Worm (Caenorhabditis elegans): ENCODE measurements around the gene eat-17.
A peak's percentile ranks its signal among the peaks of the same experiment; 100 is the strongest.

The eat-17 gene

ce11 chrX:16381908-16382307 lies 34.7 kb downstream of the eat-17 start:
- no peak for TF ChIP-seq zip-4 (GFP tag; optimal IDR thresholded peaks at IDR 0.05)
- no peak for TF ChIP-seq hlh-17 (GFP tag; optimal IDR thresholded peaks at IDR 0.05; ENCODE audit: borderline replicate concordance)
- TF ChIP-seq efl-1 (optimal IDR thresholded peaks at IDR 0.05): no peak
- TF ChIP-seq efl-1 (GFP tag; optimal IDR thresholded peaks at IDR 0.05 in 1 of 2): no peak
- TF ChIP-seq nhr-85 (tag): no peak
- no peak for TF ChIP-seq elt-3 (tag; optimal IDR thresholded peaks at IDR 0.05)
- no peak for TF ChIP-seq nhr-71 (tag; optimal IDR thresholded peaks at IDR 0.05)
- TF ChIP-seq nhr-28 (tag; optimal IDR thresholded peaks at IDR 0.05): no peak
- TF ChIP-seq vab-15 (tag; optimal IDR thresholded peaks at IDR 0.05): no peak
- TF ChIP-seq nhr-77 (tag; optimal IDR thresholded peaks at IDR 0.05): no peak
- TF ChIP-seq tlp-1 (tag; optimal IDR thresholded peaks at IDR 0.05): no peak
- no peak for TF ChIP-seq irx-1 (tag; optimal IDR thresholded peaks at IDR 0.05)

- TF ChIP-seq C04F5.9 (tag; optimal IDR thresholded peaks at IDR 0.05): no peak
- no peak for TF ChIP-seq pag-3 (tag; optimal IDR thresholded peaks at IDR 0.05; ENCODE audit: borderline replicate concordance, insufficient read depth)
- no peak for TF ChIP-seq nhr-71 (tag; optimal IDR thresholded peaks at IDR 0.05)
- no peak for TF ChIP-seq ceh-90 (tag; optimal IDR thresholded peaks at IDR 0.05)
- no peak for TF ChIP-seq nhr-77 (tag; optimal IDR thresholded peaks at IDR 0.05)
- TF ChIP-seq C34B4.2 (tag; optimal IDR thresholded peaks at IDR 0.05): no peak
- TF ChIP-seq lin-15B (tag; optimal IDR thresholded peaks at IDR 0.05): no peak
- TF ChIP-seq vab-15 (tag; optimal IDR thresholded peaks at IDR 0.05): no peak
- TF ChIP-seq unc-98 (GFP tag; IDR thresholded peaks at IDR 0.05): no peak
- TF ChIP-seq alr-1 (tag; optimal IDR thresholded peaks at IDR 0.05; ENCODE audit: borderline replicate concordance): no peak
- TF ChIP-seq snpc-4 (tag; optimal IDR thresholded peaks at IDR 0.05): no peak
- no peak for TF ChIP-seq ztf-11 (tag; optimal IDR thresholded peaks at IDR 0.05)
- no peak for TF ChIP-seq rnt-1 (tag; optimal IDR thresholded peaks at IDR 0.05)
- TF ChIP-seq lin-35 (GFP tag; optimal IDR thresholded peaks at IDR 0.05): no peak
- no peak for TF ChIP-seq ceh-88 (GFP tag; IDR thresholded peaks at IDR 0.05)
- no peak for TF ChIP-seq fkh-4 (tag; optimal IDR thresholded peaks at IDR 0.05; ENCODE audit: borderline replicate concordance)
- TF ChIP-seq unc-62 (GFP tag; optimal IDR thresholded peaks at IDR 0.05): no peak
These were observed 35.5 kb downstream of the eat-17 start for ce11 chrX:16381115-16381514.

ce11 chrX:16377903-16378302 lies 38.7 kb downstream of the eat-17 start:
- TF ChIP-seq nhr-47 (tag; optimal IDR thresholded peaks at IDR 0.05): peak; percentile 62
- peak; percentile 31 for TF ChIP-seq dsc-1 (tag; optimal IDR thresholded peaks at IDR 0.05)
- no peak for TF ChIP-seq ama-1 (optimal IDR thresholded peaks at IDR 0.05)
- peak; percentile 75 for TF ChIP-seq snu-23 (GFP tag; optimal IDR thresholded peaks at IDR 0.05)
- peak; percentile 28 for TF ChIP-seq swsn-7 (tag; optimal IDR thresholded peaks at IDR 0.05)
- TF ChIP-seq xbp-1 (tag; optimal IDR thresholded peaks at IDR 0.05): peak; percentile 25
- peak; percentile 44 for TF ChIP-seq nhr-77 (tag; optimal IDR thresholded peaks at IDR 0.05)
- TF ChIP-seq aly-2 (tag; optimal IDR thresholded peaks at IDR 0.05): no peak
- TF ChIP-seq rnt-1 (tag; optimal IDR thresholded peaks at IDR 0.05): peak; percentile 59
- no peak for TF ChIP-seq lin-39 (tag; optimal IDR thresholded peaks at IDR 0.05)
- peak; percentile 26 for TF ChIP-seq skn-1 (tag; optimal IDR thresholded peaks at IDR 0.05)
- TF ChIP-seq isw-1 (GFP tag; IDR thresholded peaks at IDR 0.05): no peak
- peak in 1 of 2 experiments; percentile 63 for TF ChIP-seq mdl-1 (tag; optimal IDR thresholded peaks at IDR 0.05)
- TF ChIP-seq lsy-2 (tag; optimal IDR thresholded peaks at IDR 0.05): peak in 1 of 2 experiments; percentile 49
- peak; percentile 84 for TF ChIP-seq elt-2 (tag; optimal IDR thresholded peaks at IDR 0.05)
- peak; percentile 31 for TF ChIP-seq sup-37 (GFP tag; optimal IDR thresholded peaks at IDR 0.05)
- no peak for TF ChIP-seq vab-15 (tag; optimal IDR thresholded peaks at IDR 0.05)
- TF ChIP-seq nhr-20 (tag; optimal IDR thresholded peaks at IDR 0.05): peak; percentile 72
- peak; percentile 6 for TF ChIP-seq pax-3 (tag; optimal IDR thresholded peaks at IDR 0.05)
- peak; percentile 75 for TF ChIP-seq nhr-71 (tag; optimal IDR thresholded peaks at IDR 0.05)
- TF ChIP-seq tlp-1 (tag; optimal IDR thresholded peaks at IDR 0.05): peak; percentile 43
- TF ChIP-seq efl-1 (optimal IDR thresholded peaks at IDR 0.05): peak in 1 of 2 experiments; percentile 12
- TF ChIP-seq efl-1 (GFP tag; optimal IDR thresholded peaks at IDR 0.05 in 1 of 2): peak in 1 of 2 experiments; percentile 89
- TF ChIP-seq lin-35 (GFP tag; optimal IDR thresholded peaks at IDR 0.05): peak in 1 of 2 experiments; percentile 64
- TF ChIP-seq fos-1 (tag; optimal IDR thresholded peaks at IDR 0.05): peak; percentile 19
- no peak for TF ChIP-seq ceh-82 (tag; optimal IDR thresholded peaks at IDR 0.05)
- peak; percentile 68 for TF ChIP-seq nhr-19 (GFP tag; conservative IDR thresholded peaks at IDR 0.05)
- peak; percentile 73 for TF ChIP-seq nhr-90 (tag; optimal IDR thresholded peaks at IDR 0.05; ENCODE audit: poor library complexity)
- peak; percentile 47 for TF ChIP-seq tbx-2 (tag; optimal IDR thresholded peaks at IDR 0.05)
- peak; percentile 32 for TF ChIP-seq mep-1 (tag; optimal IDR thresholded peaks at IDR 0.05)
- TF ChIP-seq lir-3 (tag; optimal IDR thresholded peaks at IDR 0.05; ENCODE audit: poor library complexity): peak; percentile 69

Measured in whole organism, L1 larva.